Worm (Caenorhabditis elegans): ENCODE data around the gene phf-30.

- TF ChIP-seq ama-1 (optimal IDR thresholded peaks at IDR 0.05) (peak; percentile 59), ama-1 (GFP tag; optimal IDR thresholded peaks at IDR 0.05) (peak; percentile 96 to 97), tbx-9 (tag; optimal IDR thresholded peaks at IDR 0.05; ENCODE audit: borderline replicate concordance) (peak; percentile 100)
These were observed 31.5 kb downstream of the phf-30 start for ce11 chrV:8500348-8500747.
